Worm (Caenorhabditis elegans): Measurements from ENCODE around the gene phat-7.

phat-7 gene

DNA sequence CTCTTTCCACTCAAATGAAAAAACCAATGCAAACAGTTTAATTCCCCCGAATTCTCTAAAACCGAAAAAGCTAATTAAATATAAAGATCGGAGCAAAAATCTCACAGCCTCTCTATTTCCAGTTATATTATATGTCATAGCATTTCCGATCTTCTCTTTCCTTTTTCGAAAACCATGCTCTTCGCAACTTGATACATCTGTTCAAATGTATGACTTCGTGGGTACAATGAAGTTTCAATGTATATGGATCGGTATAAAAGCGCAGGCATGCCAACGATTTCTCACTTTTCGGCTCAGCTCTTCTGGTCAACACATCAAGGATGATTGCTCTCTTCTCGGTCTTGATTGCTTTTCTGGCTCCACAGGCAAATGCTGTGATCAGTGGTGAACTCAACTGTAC lies at the start of gene phat-7:
phat-7 (plus strand) TSS at position 301 of the 400 bp plus-strand sequence.
- TF ChIP-seq tbx-11 (GFP tag; IDR thresholded peaks at IDR 0.05): no peak
- no peak for TF ChIP-seq tra-4 (tag; optimal IDR thresholded peaks at IDR 0.05)

DNA sequence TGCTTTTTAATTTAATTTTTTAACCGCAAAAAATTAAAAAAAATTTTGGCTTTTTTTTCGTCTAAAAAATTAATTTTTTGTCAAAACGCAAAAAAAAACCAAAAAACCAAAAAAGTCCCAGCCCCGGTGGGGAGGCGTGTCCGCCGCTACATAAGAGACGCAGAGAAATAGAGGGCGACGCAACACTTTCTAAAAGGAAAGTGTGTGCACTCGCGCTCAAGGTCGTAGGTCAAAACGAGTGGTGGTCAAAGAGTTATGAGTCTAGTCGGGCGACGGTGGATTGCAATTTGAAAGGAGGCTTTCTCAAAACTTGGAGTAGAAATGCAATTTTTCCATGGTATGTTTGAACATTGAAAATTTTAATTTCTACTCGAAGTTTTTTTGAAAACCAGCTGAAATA lies 41.6 kb upstream of the phat-7 start:
- TF ChIP-seq tbx-37 (GFP tag; conservative IDR thresholded peaks at IDR 0.05) (no peak), flt-1 (GFP tag; IDR thresholded peaks at IDR 0.05) (no peak), hmg-4 (GFP tag; optimal IDR thresholded peaks at IDR 0.05) (no peak)

DNA sequence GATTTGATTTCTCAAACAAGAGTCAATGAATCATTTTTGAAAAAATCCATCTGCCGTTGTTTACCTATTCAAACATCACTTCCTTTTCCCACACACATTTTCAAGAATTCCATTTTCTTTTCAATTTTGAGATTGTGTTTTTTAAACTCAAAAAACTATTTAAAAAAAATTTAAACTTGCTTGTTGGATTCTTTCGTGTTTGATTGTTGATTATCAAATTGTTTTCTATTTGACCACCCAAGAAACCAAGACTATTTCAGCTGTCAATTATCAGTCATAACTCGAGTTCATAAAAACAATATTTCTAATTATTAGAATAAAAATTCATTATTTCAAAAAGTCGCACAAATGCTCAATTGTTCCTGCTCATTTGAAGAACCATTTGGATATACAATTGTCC lies 41.0 kb upstream of the phat-7 start, which contains the start of gene srh-8:
srh-8 (plus strand) TSS at position 301 of the 400 bp plus-strand sequence.
- no peak for TF ChIP-seq pes-1 (GFP tag; IDR thresholded peaks at IDR 0.05)
- TF ChIP-seq ets-7 (tag; optimal IDR thresholded peaks at IDR 0.05): no peak
- TF ChIP-seq F13C5.2 (tag; optimal IDR thresholded peaks at IDR 0.05): no peak
- no peak for TF ChIP-seq ceh-13 (GFP tag; optimal IDR thresholded peaks at IDR 0.05)
- TF ChIP-seq tbx-11 (GFP tag; IDR thresholded peaks at IDR 0.05): no peak
- TF ChIP-seq hmbx-1 (tag; optimal IDR thresholded peaks at IDR 0.05): no peak
- no peak for TF ChIP-seq hnd-1 (tag; optimal IDR thresholded peaks at IDR 0.05)
- TF ChIP-seq ama-1 (optimal IDR thresholded peaks at IDR 0.05): no peak
- TF ChIP-seq flt-1 (GFP tag; IDR thresholded peaks at IDR 0.05): no peak
- no peak for TF ChIP-seq aly-1 (tag; optimal IDR thresholded peaks at IDR 0.05)
- no peak for TF ChIP-seq tbx-37 (GFP tag; conservative IDR thresholded peaks at IDR 0.05)
- TF ChIP-seq B0310.2 (tag; optimal IDR thresholded peaks at IDR 0.05): no peak
- TF ChIP-seq ceh-36 (tag; optimal IDR thresholded peaks at IDR 0.05): no peak
- no peak for TF ChIP-seq scrt-1 (GFP tag; IDR thresholded peaks at IDR 0.05)
- no peak for TF ChIP-seq hmg-4 (GFP tag; optimal IDR thresholded peaks at IDR 0.05)
- no peak for TF ChIP-seq tra-4 (tag; optimal IDR thresholded peaks at IDR 0.05)
- TF ChIP-seq sea-1 (GFP tag; conservative IDR thresholded peaks at IDR 0.05): no peak

DNA sequence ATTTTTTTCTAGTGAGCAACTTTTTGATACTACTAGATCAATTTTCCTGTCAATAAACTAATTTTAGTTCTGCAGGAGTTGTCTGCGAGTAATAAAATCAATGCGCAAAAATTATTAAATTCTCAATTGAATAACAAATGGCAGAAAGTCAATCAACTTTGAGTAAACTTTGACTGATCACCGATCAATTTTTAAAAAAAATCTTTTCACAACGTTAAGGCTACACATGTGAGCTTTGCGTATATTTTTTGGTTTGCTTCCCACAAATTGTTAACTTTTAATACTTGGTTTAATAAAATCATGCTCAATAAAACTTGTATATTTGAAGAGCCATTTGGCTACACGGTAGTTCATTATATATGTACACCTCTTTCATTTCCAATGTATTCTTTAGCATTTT lies 38.3 kb upstream of the phat-7 start, which contains the start of gene srh-7:
srh-7 (plus strand) TSS at position 301 of the 400 bp plus-strand sequence.
- TF ChIP-seq ceh-13 (GFP tag; optimal IDR thresholded peaks at IDR 0.05) (no peak), pes-1 (GFP tag; IDR thresholded peaks at IDR 0.05) (no peak), hnd-1 (tag; optimal IDR thresholded peaks at IDR 0.05) (no peak), hmbx-1 (tag; optimal IDR thresholded peaks at IDR 0.05) (no peak), ceh-36 (tag; optimal IDR thresholded peaks at IDR 0.05) (no peak), F13C5.2 (tag; optimal IDR thresholded peaks at IDR 0.05) (no peak), B0310.2 (tag; optimal IDR thresholded peaks at IDR 0.05) (no peak)

DNA sequence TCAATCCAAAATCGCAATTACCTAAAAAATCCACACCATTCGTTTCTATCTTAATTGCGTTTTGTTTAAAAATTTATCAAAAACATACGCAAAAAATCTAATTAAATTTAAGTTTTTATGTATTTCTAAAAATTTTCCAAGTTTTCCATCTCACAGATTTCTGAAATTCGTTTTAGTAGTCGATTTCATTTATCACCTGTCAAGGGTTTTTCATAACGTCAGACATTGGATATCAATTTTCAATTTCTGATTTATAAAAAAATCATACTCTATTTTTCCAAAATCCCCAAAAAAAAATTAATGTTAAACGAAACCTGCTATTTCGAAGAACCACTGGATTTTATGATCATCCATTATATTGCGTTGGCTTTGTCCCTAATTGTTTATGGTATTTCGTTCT lies 36.1 kb upstream of the phat-7 start, which contains the start of gene srh-4:
srh-4 (plus strand) TSS at position 301 of the 400 bp plus-strand sequence.
- no peak for TF ChIP-seq hmg-4 (GFP tag; optimal IDR thresholded peaks at IDR 0.05)
- no peak for TF ChIP-seq ceh-36 (tag; optimal IDR thresholded peaks at IDR 0.05)
- TF ChIP-seq tbx-11 (GFP tag; IDR thresholded peaks at IDR 0.05): no peak
- no peak for TF ChIP-seq ets-7 (tag; optimal IDR thresholded peaks at IDR 0.05)
- no peak for TF ChIP-seq hmbx-1 (tag; optimal IDR thresholded peaks at IDR 0.05)
- TF ChIP-seq flt-1 (GFP tag; IDR thresholded peaks at IDR 0.05): no peak
- TF ChIP-seq tbx-37 (GFP tag; conservative IDR thresholded peaks at IDR 0.05): no peak

DNA sequence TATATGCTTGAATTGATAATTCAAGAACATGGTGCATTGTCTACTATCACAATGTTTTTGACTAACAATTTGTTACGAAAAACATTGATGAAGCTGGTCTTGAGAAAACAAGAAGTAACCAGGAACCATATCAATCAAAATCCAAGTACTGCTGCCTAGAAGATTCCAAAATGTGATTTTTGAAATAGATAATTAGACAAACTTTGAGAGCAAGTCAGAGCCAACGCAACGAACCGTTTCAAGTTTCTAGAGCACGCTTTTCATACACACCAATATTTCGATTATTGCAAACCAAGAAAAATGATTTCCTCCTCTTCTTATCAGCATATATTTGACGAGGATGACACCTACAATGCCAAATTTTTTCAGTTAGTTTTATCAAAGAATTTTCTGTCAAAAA lies 29.4 kb upstream of the phat-7 start, which contains the start of gene srw-89:
srw-89 (plus strand) TSS at position 301 of the 400 bp plus-strand sequence.
- no peak for TF ChIP-seq hnd-1 (tag; optimal IDR thresholded peaks at IDR 0.05)
- no peak for TF ChIP-seq F13C5.2 (tag; optimal IDR thresholded peaks at IDR 0.05)

DNA sequence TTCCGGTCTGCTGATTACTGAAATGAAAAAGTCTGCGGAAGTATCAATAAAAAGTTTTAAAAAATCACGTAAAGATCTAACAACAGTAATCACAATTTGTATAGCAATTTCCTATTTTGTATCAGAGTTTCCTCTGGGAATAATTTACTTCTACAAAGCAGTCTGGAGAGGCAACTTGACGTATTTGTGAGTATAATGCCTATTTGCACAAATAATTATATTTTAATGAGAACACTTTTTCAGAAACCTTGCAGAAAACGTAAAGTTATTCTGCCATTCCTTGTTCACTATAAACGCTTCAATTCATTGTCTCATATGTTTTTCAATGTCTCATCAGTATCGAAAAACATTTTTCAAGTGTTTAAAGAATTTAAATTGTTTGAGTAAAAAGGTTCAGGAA lies 27.6 kb upstream of the phat-7 start:
- TF ChIP-seq flt-1 (GFP tag; IDR thresholded peaks at IDR 0.05) (no peak), hmg-4 (GFP tag; optimal IDR thresholded peaks at IDR 0.05) (no peak), sea-1 (GFP tag; conservative IDR thresholded peaks at IDR 0.05) (no peak), ceh-36 (tag; optimal IDR thresholded peaks at IDR 0.05) (no peak), hmbx-1 (tag; optimal IDR thresholded peaks at IDR 0.05) (no peak), tbx-37 (GFP tag; conservative IDR thresholded peaks at IDR 0.05) (no peak), tbx-11 (GFP tag; IDR thresholded peaks at IDR 0.05) (no peak), hnd-1 (tag; optimal IDR thresholded peaks at IDR 0.05) (no peak)

DNA sequence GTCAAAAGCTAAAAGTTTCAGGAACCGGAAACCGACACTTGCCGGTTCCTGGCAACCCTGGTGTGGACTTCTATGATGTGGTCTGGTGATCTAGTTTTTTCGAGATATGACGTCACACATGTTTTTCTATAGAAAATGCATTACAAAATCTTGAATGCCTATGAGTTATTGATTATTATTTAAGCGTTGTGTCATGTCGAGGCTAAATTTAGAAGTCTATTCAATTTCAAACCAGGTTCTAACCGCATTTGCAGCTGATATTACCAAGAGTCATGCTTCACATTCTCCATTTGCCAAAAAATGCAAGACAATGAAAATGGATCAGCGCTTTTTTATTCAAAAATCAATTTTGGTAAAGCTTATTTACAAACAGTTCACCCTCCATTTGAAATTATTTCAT lies 27.0 kb upstream of the phat-7 start, which contains the start of gene K09D9.3:
K09D9.3 (plus strand) TSS at position 301 of the 400 bp plus-strand sequence.
- TF ChIP-seq tbx-37 (GFP tag; conservative IDR thresholded peaks at IDR 0.05): no peak
- no peak for TF ChIP-seq ceh-36 (tag; optimal IDR thresholded peaks at IDR 0.05)
- no peak for TF ChIP-seq F13C5.2 (tag; optimal IDR thresholded peaks at IDR 0.05)

DNA sequence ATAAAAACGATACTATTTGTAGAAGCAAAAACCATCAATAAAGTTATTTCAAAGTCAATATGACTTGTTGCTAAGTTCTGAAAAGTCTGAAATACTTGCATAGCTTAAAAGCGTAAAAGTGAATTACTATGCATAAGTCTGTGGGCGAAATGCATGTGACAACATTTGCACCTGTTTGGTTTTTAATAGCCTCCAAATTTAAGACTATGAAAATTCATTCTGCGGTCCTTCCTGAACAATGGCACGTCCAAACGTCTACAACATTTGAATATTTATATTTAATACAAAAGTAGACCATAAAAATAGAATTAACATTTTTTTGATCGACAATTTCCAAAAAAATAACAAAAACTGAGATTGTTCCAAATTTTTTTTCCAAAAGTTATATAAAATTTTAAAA lies 24.4 kb upstream of the phat-7 start, which contains the start of gene K09D9.14:
K09D9.14 (minus strand) TSS at position 101 of the 400 bp plus-strand sequence.
- no peak for TF ChIP-seq hmbx-1 (tag; optimal IDR thresholded peaks at IDR 0.05)
- no peak for TF ChIP-seq flt-1 (GFP tag; IDR thresholded peaks at IDR 0.05)

DNA sequence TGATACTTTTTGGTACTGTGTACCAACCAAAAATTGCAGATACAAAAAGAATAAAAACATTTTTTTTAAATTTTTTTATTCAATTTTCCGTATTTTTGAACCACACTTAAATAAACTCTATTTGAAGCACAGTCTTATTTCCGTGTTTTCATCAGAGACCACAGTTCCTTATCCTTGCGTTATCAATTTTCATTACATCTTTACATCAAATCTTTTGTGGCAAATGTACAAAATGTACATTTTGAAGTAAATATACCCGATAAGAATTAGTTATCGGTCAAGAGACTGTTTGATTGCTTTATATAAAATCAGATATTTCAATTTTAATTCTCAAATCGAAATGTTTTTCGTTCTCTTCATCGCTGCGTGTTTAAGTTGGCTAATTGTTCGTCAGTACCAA lies 23.9 kb upstream of the phat-7 start, which contains the start of gene cyp-35A3:
cyp-35A3 (plus strand) TSS at position 301 of the 400 bp plus-strand sequence.
- no peak for TF ChIP-seq ceh-13 (GFP tag; optimal IDR thresholded peaks at IDR 0.05)
- no peak for TF ChIP-seq ceh-36 (tag; optimal IDR thresholded peaks at IDR 0.05)
- no peak for TF ChIP-seq ama-1 (optimal IDR thresholded peaks at IDR 0.05)
- TF ChIP-seq B0310.2 (tag; optimal IDR thresholded peaks at IDR 0.05): no peak
- no peak for TF ChIP-seq sea-1 (GFP tag; conservative IDR thresholded peaks at IDR 0.05)
- no peak for TF ChIP-seq pes-1 (GFP tag; IDR thresholded peaks at IDR 0.05)
- no peak for TF ChIP-seq F13C5.2 (tag; optimal IDR thresholded peaks at IDR 0.05)
- no peak for TF ChIP-seq scrt-1 (GFP tag; IDR thresholded peaks at IDR 0.05)
- no peak for TF ChIP-seq tra-4 (tag; optimal IDR thresholded peaks at IDR 0.05)
- TF ChIP-seq hmg-4 (GFP tag; optimal IDR thresholded peaks at IDR 0.05): no peak
- no peak for TF ChIP-seq tbx-11 (GFP tag; IDR thresholded peaks at IDR 0.05)
- TF ChIP-seq ets-7 (tag; optimal IDR thresholded peaks at IDR 0.05): no peak
- no peak for TF ChIP-seq flt-1 (GFP tag; IDR thresholded peaks at IDR 0.05)
- TF ChIP-seq aly-1 (tag; optimal IDR thresholded peaks at IDR 0.05): no peak
